Worm (Caenorhabditis elegans): Measurements from ENCODE around the gene gar-1.

gar-1 gene

ce11 chrX:6499736-6500135 is 15.1 kb upstream of the gar-1 start, which contains the start of gene actl-1:
Gene actl-1 (minus strand): TSS chrX:6499836.
- TF ChIP-seq cog-1 (tag; optimal IDR thresholded peaks at IDR 0.05) = no peak
- TF ChIP-seq ztf-29 (GFP tag; IDR thresholded peaks at IDR 0.05) = no peak
- TF ChIP-seq tab-1 (GFP tag; IDR thresholded peaks at IDR 0.05) = no peak
- TF ChIP-seq T22C8.4 (GFP tag; IDR thresholded peaks at IDR 0.05) = no peak
- no peak for TF ChIP-seq med-1 (GFP tag; optimal IDR thresholded peaks at IDR 0.05; ENCODE audit: insufficient read depth)

ce11 chrX:6476540-6476939 is 8.1 kb downstream of the gar-1 start, which contains the start of gene C15B12.1:
Gene C15B12.1 (plus strand): TSS chrX:6476810.
- no peak for TF ChIP-seq flt-1 (GFP tag; IDR thresholded peaks at IDR 0.05)
- no peak for TF ChIP-seq T22C8.4 (GFP tag; IDR thresholded peaks at IDR 0.05)
- no peak for TF ChIP-seq cog-1 (tag; optimal IDR thresholded peaks at IDR 0.05)

- TF ChIP-seq ztf-29 (GFP tag; IDR thresholded peaks at IDR 0.05) = no peak
- no peak for TF ChIP-seq klf-2 (GFP tag; conservative IDR thresholded peaks at IDR 0.05)
- no peak for TF ChIP-seq med-1 (GFP tag; optimal IDR thresholded peaks at IDR 0.05; ENCODE audit: insufficient read depth)
- no peak for TF ChIP-seq T22C8.4 (GFP tag; IDR thresholded peaks at IDR 0.05)
- no peak for TF ChIP-seq cog-1 (tag; optimal IDR thresholded peaks at IDR 0.05)
- no peak for TF ChIP-seq ztf-23 (GFP tag; IDR thresholded peaks at IDR 0.05)
- TF ChIP-seq flt-1 (GFP tag; IDR thresholded peaks at IDR 0.05) = no peak
Measured at ce11 chrX:6473698-6474314, 10.9 kb downstream of the gar-1 start, which contains the start of the genes C15B12.4 and C15B12.8. Gene C15B12.4 (minus strand): TSS chrX:6473748. Gene C15B12.8 (plus strand): TSS chrX:6474264.

ce11 chrX:6468499-6468898 is 16.2 kb downstream of the gar-1 start, which contains the start of gene C15B12.9:
Gene C15B12.9 (plus strand): TSS chrX:6468799.
- TF ChIP-seq ref-1 (GFP tag; conservative IDR thresholded peaks at IDR 0.05) (no peak), tab-1 (GFP tag; IDR thresholded peaks at IDR 0.05) (no peak), klf-2 (GFP tag; conservative IDR thresholded peaks at IDR 0.05) (no peak), ztf-29 (GFP tag; IDR thresholded peaks at IDR 0.05) (no peak), cog-1 (tag; optimal IDR thresholded peaks at IDR 0.05) (no peak), med-1 (GFP tag; optimal IDR thresholded peaks at IDR 0.05; ENCODE audit: insufficient read depth) (no peak), ztf-23 (GFP tag; IDR thresholded peaks at IDR 0.05) (no peak), flt-1 (GFP tag; IDR thresholded peaks at IDR 0.05) (no peak), T22C8.4 (GFP tag; IDR thresholded peaks at IDR 0.05) (no peak)

ce11 chrX:6467462-6467861 is 17.2 kb downstream of the gar-1 start, which contains the start of gene C15B12.3:
Gene C15B12.3 (minus strand): TSS chrX:6467562.
- TF ChIP-seq ztf-29 (GFP tag; IDR thresholded peaks at IDR 0.05) (no peak), tab-1 (GFP tag; IDR thresholded peaks at IDR 0.05) (no peak), cog-1 (tag; optimal IDR thresholded peaks at IDR 0.05) (no peak)

ce11 chrX:6462995-6463462 is 21.7 kb downstream of the gar-1 start, which contains the start of gene C15B12.2:
Gene C15B12.2 (plus strand): TSS chrX:6463412.
- TF ChIP-seq cog-1 (tag; optimal IDR thresholded peaks at IDR 0.05) (no peak), ztf-29 (GFP tag; IDR thresholded peaks at IDR 0.05) (no peak), ref-1 (GFP tag; conservative IDR thresholded peaks at IDR 0.05) (no peak), med-1 (GFP tag; optimal IDR thresholded peaks at IDR 0.05; ENCODE audit: insufficient read depth) (no peak), flt-1 (GFP tag; IDR thresholded peaks at IDR 0.05) (no peak), klf-2 (GFP tag; conservative IDR thresholded peaks at IDR 0.05) (no peak)

- TF ChIP-seq med-1 (GFP tag; optimal IDR thresholded peaks at IDR 0.05; ENCODE audit: insufficient read depth) (no peak), flt-1 (GFP tag; IDR thresholded peaks at IDR 0.05) (no peak), T22C8.4 (GFP tag; IDR thresholded peaks at IDR 0.05) (no peak), cog-1 (tag; optimal IDR thresholded peaks at IDR 0.05) (no peak), ref-1 (GFP tag; conservative IDR thresholded peaks at IDR 0.05) (no peak), ztf-23 (GFP tag; IDR thresholded peaks at IDR 0.05) (no peak), klf-2 (GFP tag; conservative IDR thresholded peaks at IDR 0.05) (no peak), ztf-29 (GFP tag; IDR thresholded peaks at IDR 0.05) (no peak), tab-1 (GFP tag; IDR thresholded peaks at IDR 0.05) (no peak)
Measured at ce11 chrX:6462479-6462878, 22.2 kb downstream of the gar-1 start.

ce11 chrX:6461729-6462128 is 23.0 kb downstream of the gar-1 start, which contains the start of gene K04E7.1:
Gene K04E7.1 (plus strand): TSS chrX:6462029.
- TF ChIP-seq T22C8.4 (GFP tag; IDR thresholded peaks at IDR 0.05) = no peak
- no peak for TF ChIP-seq klf-2 (GFP tag; conservative IDR thresholded peaks at IDR 0.05)
- no peak for TF ChIP-seq tab-1 (GFP tag; IDR thresholded peaks at IDR 0.05)
- TF ChIP-seq ztf-23 (GFP tag; IDR thresholded peaks at IDR 0.05) = no peak
- TF ChIP-seq cog-1 (tag; optimal IDR thresholded peaks at IDR 0.05) = no peak
- TF ChIP-seq ztf-29 (GFP tag; IDR thresholded peaks at IDR 0.05) = no peak
- no peak for TF ChIP-seq flt-1 (GFP tag; IDR thresholded peaks at IDR 0.05)
- no peak for TF ChIP-seq ref-1 (GFP tag; conservative IDR thresholded peaks at IDR 0.05)
- no peak for TF ChIP-seq med-1 (GFP tag; optimal IDR thresholded peaks at IDR 0.05; ENCODE audit: insufficient read depth)

ce11 chrX:6460123-6460522 is 24.6 kb downstream of the gar-1 start:
- TF ChIP-seq ztf-23 (GFP tag; IDR thresholded peaks at IDR 0.05) (no peak), med-1 (GFP tag; optimal IDR thresholded peaks at IDR 0.05; ENCODE audit: insufficient read depth) (no peak), ztf-29 (GFP tag; IDR thresholded peaks at IDR 0.05) (no peak), ref-1 (GFP tag; conservative IDR thresholded peaks at IDR 0.05) (no peak), tab-1 (GFP tag; IDR thresholded peaks at IDR 0.05) (no peak), T22C8.4 (GFP tag; IDR thresholded peaks at IDR 0.05) (no peak), klf-2 (GFP tag; conservative IDR thresholded peaks at IDR 0.05) (no peak), flt-1 (GFP tag; IDR thresholded peaks at IDR 0.05) (no peak), cog-1 (tag; optimal IDR thresholded peaks at IDR 0.05) (no peak)

ce11 chrX:6458467-6458866 is 26.2 kb downstream of the gar-1 start:
- TF ChIP-seq ztf-29 (GFP tag; IDR thresholded peaks at IDR 0.05) (no peak), klf-2 (GFP tag; conservative IDR thresholded peaks at IDR 0.05) (no peak), tab-1 (GFP tag; IDR thresholded peaks at IDR 0.05) (no peak), ref-1 (GFP tag; conservative IDR thresholded peaks at IDR 0.05) (no peak), ztf-23 (GFP tag; IDR thresholded peaks at IDR 0.05) (no peak)

Measured in whole organism, midembryonic.